Worm (Caenorhabditis elegans): Measurements from ENCODE around the gene ugt-17.

ugt-17 gene

ce11 chrV:10098429-10098828, 6.3 kb downstream of the ugt-17 start, which contains the start of gene ugt-47:
Gene ugt-47 (minus strand): TSS chrV:10098597.
- TF ChIP-seq ets-4 (GFP tag; optimal IDR thresholded peaks at IDR 0.05): no peak
- TF ChIP-seq ceh-100 (GFP tag; IDR thresholded peaks at IDR 0.05): no peak
- no peak for TF ChIP-seq D2030.7 (GFP tag; IDR thresholded peaks at IDR 0.05)
- no peak for TF ChIP-seq egl-44 (GFP tag; IDR thresholded peaks at IDR 0.05)
- TF ChIP-seq ceh-40 (GFP tag; IDR thresholded peaks at IDR 0.05): no peak
- no peak for TF ChIP-seq F57C9.4 (tag; optimal IDR thresholded peaks at IDR 0.05)
- no peak for TF ChIP-seq F23B12.7 (tag; optimal IDR thresholded peaks at IDR 0.05; ENCODE audit: insufficient read depth)
- no peak for TF ChIP-seq Y79H2A.3 (GFP tag; conservative IDR thresholded peaks at IDR 0.05)
- no peak for TF ChIP-seq F57A8.1 (GFP tag; optimal IDR thresholded peaks at IDR 0.05)
- TF ChIP-seq egrh-3 (GFP tag; IDR thresholded peaks at IDR 0.05): no peak
- TF ChIP-seq F39B2.1 (GFP tag; IDR thresholded peaks at IDR 0.05): no peak
- TF ChIP-seq nhr-80 (tag; optimal IDR thresholded peaks at IDR 0.05): peak; percentile 52
- TF ChIP-seq unc-62 (GFP tag; optimal IDR thresholded peaks at IDR 0.05): peak; percentile 14
- TF ChIP-seq dpl-1 (GFP tag; optimal IDR thresholded peaks at IDR 0.05): no peak
- TF ChIP-seq hmg-20 (GFP tag; IDR thresholded peaks at IDR 0.05): no peak

ce11 chrV:10096932-10097331, 7.8 kb downstream of the ugt-17 start:
- TF ChIP-seq ceh-79 (tag; optimal IDR thresholded peaks at IDR 0.05) (no peak), nhr-179 (tag; optimal IDR thresholded peaks at IDR 0.05) (no peak), T07F8.4 (tag; optimal IDR thresholded peaks at IDR 0.05) (no peak), lsl-1 (GFP tag; optimal IDR thresholded peaks at IDR 0.05) (no peak), nhr-80 (tag; optimal IDR thresholded peaks at IDR 0.05) (peak; percentile 62), nhr-90 (tag; optimal IDR thresholded peaks at IDR 0.05) (no peak)

- TF ChIP-seq lir-1 (GFP tag; conservative IDR thresholded peaks at IDR 0.05): no peak
- TF ChIP-seq lin-26 (GFP tag; IDR thresholded peaks at IDR 0.05): no peak
- no peak for TF ChIP-seq T07F8.4 (tag; optimal IDR thresholded peaks at IDR 0.05)
- no peak for TF ChIP-seq dox-1 (GFP tag; IDR thresholded peaks at IDR 0.05)
- TF ChIP-seq hlh-26 (GFP tag; conservative IDR thresholded peaks at IDR 0.05): no peak
- TF ChIP-seq madf-3 (GFP tag; IDR thresholded peaks at IDR 0.05): no peak
- TF ChIP-seq F10E7.11 (tag; optimal IDR thresholded peaks at IDR 0.05): no peak
- no peak for TF ChIP-seq Y95B8A.8 (GFP tag; IDR thresholded peaks at IDR 0.05)
- no peak for TF ChIP-seq snpc-1.1 (tag; optimal IDR thresholded peaks at IDR 0.05; ENCODE audit: insufficient read depth)
- TF ChIP-seq B0336.3 (GFP tag; IDR thresholded peaks at IDR 0.05): no peak
- TF ChIP-seq F37B4.10 (GFP tag; IDR thresholded peaks at IDR 0.05): no peak
- TF ChIP-seq attf-6 (GFP tag; IDR thresholded peaks at IDR 0.05): no peak
Observed at ce11 chrV:10094374-10094773, 10.4 kb downstream of the ugt-17 start, which contains the start of gene srd-49. Gene srd-49 (plus strand): TSS chrV:10094674.

ce11 chrV:10091152-10091551, 13.6 kb downstream of the ugt-17 start, which contains the start of gene R04B5.11:
Gene R04B5.11 (minus strand): TSS chrV:10091252.
- TF ChIP-seq K12H6.12 (tag; optimal IDR thresholded peaks at IDR 0.05) (no peak), hmg-20 (GFP tag; IDR thresholded peaks at IDR 0.05) (no peak), F57C9.4 (tag; optimal IDR thresholded peaks at IDR 0.05) (no peak), bed-1 (GFP tag; IDR thresholded peaks at IDR 0.05) (no peak), nfyb-1 (GFP tag; IDR thresholded peaks at IDR 0.05) (no peak), attf-3 (GFP tag; conservative IDR thresholded peaks at IDR 0.05) (no peak), let-607 (tag; optimal IDR thresholded peaks at IDR 0.05) (no peak), snpc-3.4 (tag; optimal IDR thresholded peaks at IDR 0.05) (no peak), nhr-80 (tag; optimal IDR thresholded peaks at IDR 0.05) (no peak), mxl-1 (tag; optimal IDR thresholded peaks at IDR 0.05) (no peak), ets-4 (GFP tag; optimal IDR thresholded peaks at IDR 0.05) (no peak), nhr-179 (tag; optimal IDR thresholded peaks at IDR 0.05) (no peak), egl-18 (GFP tag; IDR thresholded peaks at IDR 0.05) (no peak), somi-1 (GFP tag; optimal IDR thresholded peaks at IDR 0.05) (no peak), ceh-40 (GFP tag; IDR thresholded peaks at IDR 0.05) (no peak)
